Fruit fly (Drosophila melanogaster) whole organism, embryonic: Measurements from ENCODE around the gene Syp.

Source experiments
- CG10565 ChIP-seq: fragments of 200-800 bp; sonication (Bioruptor generic); optimal IDR thresholded peaks from 3 replicates; lab custom pipeline; 2016; ENCODE audit warnings: missing biosample characterization, mild to moderate bottlenecking, missing genetic modification characterization
- CG11247 ChIP-seq: fragments of 200-800 bp; sonication (Bioruptor generic); IDR thresholded peaks from 2 replicates; pipeline ENCODE4 v1.3.6; 2022; ENCODE audit warnings: missing biosample characterization, missing genetic modification characterization
- CG12744 ChIP-seq: fragments of 200-800 bp; sonication (Bioruptor generic); optimal IDR thresholded peaks from 2 replicates; lab custom pipeline; 2016; ENCODE audit warnings: missing biosample characterization, missing genetic modification characterization
- CG15269 ChIP-seq: fragments of 200-800 bp; sonication (Bioruptor generic); optimal IDR thresholded peaks from 2 replicates; lab custom pipeline; 2018; ENCODE audit warnings: missing biosample characterization, mild to moderate bottlenecking, missing genetic modification characterization, moderate library complexity
- CG15514 ChIP-seq: fragments of 200-800 bp; sonication (Bioruptor generic); optimal IDR thresholded peaks from 3 replicates; lab custom pipeline; 2017; ENCODE audit warnings: missing biosample characterization, missing genetic modification characterization, mild to moderate bottlenecking, moderate library complexity, missing genetic modification reagents
- CG15696 ChIP-seq: fragments of 200-800 bp; sonication (Bioruptor generic); optimal IDR thresholded peaks from 2 replicates; lab custom pipeline; 2019; ENCODE audit warnings: missing biosample characterization, mild to moderate bottlenecking, missing genetic modification characterization, moderate library complexity
- CG30020 ChIP-seq: fragments of 200-800 bp; optimal IDR thresholded peaks from 2 replicates; lab custom pipeline; 2019; ENCODE audit warnings: missing biosample characterization, mild to moderate bottlenecking, missing genetic modification characterization, moderate library complexity
- CG34376 ChIP-seq: fragments of 200-800 bp; sonication (Bioruptor generic); optimal IDR thresholded peaks from 2 replicates; lab custom pipeline; 2018; ENCODE audit warnings: missing biosample characterization, mild to moderate bottlenecking, missing genetic modification characterization
- CG4424 ChIP-seq: fragments of 200-800 bp; sonication (Bioruptor generic); optimal IDR thresholded peaks from 3 replicates; lab custom pipeline; 2016; ENCODE audit warnings: missing biosample characterization, missing genetic modification characterization
- CG6254 ChIP-seq: fragments of 200-800 bp; sonication (Bioruptor generic); optimal IDR thresholded peaks from 3 replicates; lab custom pipeline; 2017; ENCODE audit warnings: mild to moderate bottlenecking, missing biosample characterization, missing genetic modification reagents, missing genetic modification characterization
- CG6813 ChIP-seq: fragments of 200-800 bp; sonication (Bioruptor generic); optimal IDR thresholded peaks from 2 replicates; lab custom pipeline; 2017; ENCODE audit warnings: missing biosample characterization, missing genetic modification characterization, mild to moderate bottlenecking, moderate library complexity, missing genetic modification reagents
- CG7987 ChIP-seq: fragments of 200-800 bp; sonication (Bioruptor generic); optimal IDR thresholded peaks from 2 replicates; lab custom pipeline; 2018; ENCODE audit warnings: missing biosample characterization, mild to moderate bottlenecking, missing genetic modification characterization, moderate library complexity
- Dll ChIP-seq: fragments of 200-800 bp; sonication (Bioruptor generic); IDR thresholded peaks from 4 replicates; pipeline ENCODE4 v1.3.6; 2022; ENCODE audit warnings: missing biosample characterization, missing genetic modification characterization; ENCODE audit not compliant: partially characterized antibody
- Drgx ChIP-seq: fragments of 200-800 bp; sonication (Bioruptor generic); IDR thresholded peaks from 2 replicates; pipeline ENCODE4 v1.3.6; 2022; ENCODE audit warnings: missing biosample characterization, missing genetic modification characterization
- E2f2 ChIP-seq: fragments of 200-800 bp; sonication (Bioruptor generic); IDR thresholded peaks from 2 replicates; pipeline ENCODE4 v1.3.6; 2022; ENCODE audit warnings: missing biosample characterization, missing genetic modification characterization
- Eip74EF ChIP-seq, 2 experiments: fragments of 200-800 bp in 1 of 2; fragments of >200 bp in 1 of 2; sonication (Bioruptor generic) in 1 of 2; optimal IDR thresholded peaks; 2 replicates each; lab custom pipeline; 2017 to 2019; ENCODE audit warnings: missing biosample characterization in 2 of 2, missing genetic modification characterization in 2 of 2, mild to moderate bottlenecking in 1 of 2, moderate library complexity in 1 of 2
- Fer2 ChIP-seq: fragments of 200-800 bp; sonication (Bioruptor generic); optimal IDR thresholded peaks from 2 replicates; lab custom pipeline; 2018; ENCODE audit warnings: missing biosample characterization, mild to moderate bottlenecking, missing genetic modification characterization, moderate library complexity
- GATAe ChIP-seq: fragments of 200-800 bp; sonication (Bioruptor generic); conservative IDR thresholded peaks from 2 replicates; pipeline ENCODE4 v1.3.6; 2022; ENCODE audit warnings: missing biosample characterization, missing genetic modification characterization
- Gug ChIP-seq: fragments of 200-800 bp; sonication (Bioruptor generic); IDR thresholded peaks from 4 replicates; pipeline ENCODE4 v1.3.6; 2022; ENCODE audit warnings: missing biosample characterization, missing genetic modification characterization
- H15 ChIP-seq: fragments of 200-800 bp; sonication (Bioruptor generic); IDR thresholded peaks from 3 replicates; pipeline ENCODE4 v1.3.6; 2022; ENCODE audit warnings: missing biosample characterization, missing genetic modification characterization
- HLH4C ChIP-seq: fragments of 200-800 bp; sonication (Bioruptor generic); IDR thresholded peaks from 3 replicates; pipeline ENCODE4 v1.3.6; 2022; ENCODE audit warnings: missing biosample characterization, missing genetic modification characterization; ENCODE audit not compliant: partially characterized antibody
- Hand ChIP-seq: fragments of 200-800 bp; sonication (Bioruptor generic); optimal IDR thresholded peaks from 2 replicates; lab custom pipeline; 2017; ENCODE audit warnings: mild to moderate bottlenecking, missing biosample characterization, missing genetic modification reagents, missing genetic modification characterization
- Hey ChIP-seq: fragments of 200-800 bp; sonication (Bioruptor generic); optimal IDR thresholded peaks from 3 replicates; lab custom pipeline; 2018; ENCODE audit warnings: missing biosample characterization, mild to moderate bottlenecking, missing genetic modification characterization
- Mad ChIP-seq: fragments of 200-800 bp; sonication (Bioruptor generic); optimal IDR thresholded peaks from 2 replicates; lab custom pipeline; 2016; ENCODE audit warnings: missing biosample characterization, missing genetic modification characterization
- NC2β ChIP-seq: fragments of 200-800 bp; sonication (Bioruptor generic); optimal IDR thresholded peaks from 2 replicates; lab custom pipeline; 2016; ENCODE audit warnings: missing biosample characterization, missing genetic modification characterization
- Neu2 ChIP-seq: fragments of 200-800 bp; sonication (Bioruptor generic); optimal IDR thresholded peaks from 3 replicates; lab custom pipeline; 2016; ENCODE audit warnings: missing biosample characterization, missing genetic modification characterization, borderline replicate concordance
- Trl ChIP-seq, 3 experiments: fragments of >200 bp in 2 of 3; fragments of 200-800 bp in 1 of 3; sonication (Bioruptor generic) in 1 of 3; optimal IDR thresholded peaks; 2 replicates in 1 of 3; 3 replicates in 2 of 3; lab custom pipeline; 2016 to 2017; ENCODE audit warnings: missing biosample characterization in 1 of 3, missing genetic modification characterization in 1 of 3
- Xrp1 ChIP-seq: fragments of 200-800 bp; sonication (Bioruptor generic); IDR thresholded peaks from 2 replicates; pipeline ENCODE4 v1.3.6; 2022; ENCODE audit warnings: missing biosample characterization, missing genetic modification characterization
- ato ChIP-seq: fragments of 200-800 bp; sonication (Bioruptor generic); IDR thresholded peaks from 2 replicates; pipeline ENCODE4 v1.3.6; 2022; ENCODE audit warnings: missing biosample characterization, missing genetic modification characterization; ENCODE audit not compliant: partially characterized antibody
- bbx ChIP-seq: fragments of 200-800 bp; sonication (Bioruptor generic); IDR thresholded peaks from 2 replicates; pipeline ENCODE4 v1.3.6; 2022; ENCODE audit warnings: missing biosample characterization, missing genetic modification characterization; ENCODE audit not compliant: partially characterized antibody
- cato ChIP-seq: fragments of 200-800 bp; sonication (Bioruptor generic); optimal IDR thresholded peaks from 2 replicates; lab custom pipeline; 2016; ENCODE audit warnings: missing biosample characterization, missing genetic modification characterization, borderline replicate concordance
- chm ChIP-seq: fragments of 200-800 bp; sonication (Bioruptor generic); IDR thresholded peaks from 2 replicates; pipeline ENCODE4 v1.3.6; 2022; ENCODE audit warnings: missing biosample characterization, missing genetic modification characterization
- dmrt99B ChIP-seq: fragments of 200-800 bp; sonication (Bioruptor generic); optimal IDR thresholded peaks from 2 replicates; lab custom pipeline; 2018; ENCODE audit warnings: missing biosample characterization, mild to moderate bottlenecking, missing genetic modification characterization, moderate library complexity
- fu2 ChIP-seq: fragments of 200-800 bp; sonication (Bioruptor generic); optimal IDR thresholded peaks from 2 replicates; lab custom pipeline; 2016; ENCODE audit warnings: missing biosample characterization, missing genetic modification characterization
- ham ChIP-seq: fragments of 200-800 bp; sonication (Bioruptor generic); IDR thresholded peaks from 2 replicates; pipeline ENCODE4 v1.3.6; 2022; ENCODE audit warnings: missing biosample characterization, missing genetic modification characterization
- ind ChIP-seq: fragments of 200-800 bp; sonication (Bioruptor generic); optimal IDR thresholded peaks from 3 replicates; lab custom pipeline; 2016; ENCODE audit warnings: missing biosample characterization, missing genetic modification characterization
- jigr1 ChIP-seq: fragments of 200-800 bp; sonication (Bioruptor generic); IDR thresholded peaks from 3 replicates; pipeline ENCODE4 v1.3.6; 2022; ENCODE audit warnings: missing biosample characterization, missing genetic modification characterization
- kni ChIP-seq: fragments of 200-800 bp; sonication (Bioruptor generic); optimal IDR thresholded peaks from 3 replicates; lab custom pipeline; 2017; ENCODE audit warnings: mild to moderate bottlenecking, missing biosample characterization, missing genetic modification reagents, missing genetic modification characterization
- lilli ChIP-seq: fragments of 200-800 bp; sonication (Bioruptor generic); optimal IDR thresholded peaks from 3 replicates; lab custom pipeline; 2016; ENCODE audit warnings: missing biosample characterization, missing genetic modification characterization
- nom ChIP-seq: fragments of 200-800 bp; sonication (Bioruptor generic); optimal IDR thresholded peaks from 2 replicates; lab custom pipeline; 2017; ENCODE audit warnings: missing biosample characterization, missing genetic modification characterization, mild to moderate bottlenecking, moderate library complexity, missing genetic modification reagents
- oc ChIP-seq: fragments of 200-800 bp; sonication (Bioruptor generic); optimal IDR thresholded peaks from 2 replicates; lab custom pipeline; 2018; ENCODE audit warnings: missing biosample characterization, mild to moderate bottlenecking, missing genetic modification characterization, moderate library complexity
- odd ChIP-seq: fragments of 200-800 bp; sonication (Bioruptor generic); optimal IDR thresholded peaks from 2 replicates; lab custom pipeline; 2017; ENCODE audit warnings: missing biosample characterization, mild to moderate bottlenecking, missing genetic modification characterization
- org-1 ChIP-seq: fragments of 200-800 bp; sonication (Bioruptor generic); optimal IDR thresholded peaks from 2 replicates; lab custom pipeline; 2017; ENCODE audit warnings: missing biosample characterization, missing genetic modification characterization
- pfk ChIP-seq: fragments of 200-800 bp; sonication (Bioruptor generic); optimal IDR thresholded peaks from 2 replicates; lab custom pipeline; 2018; ENCODE audit warnings: missing biosample characterization, mild to moderate bottlenecking, missing genetic modification characterization, moderate library complexity
- ro ChIP-seq: fragments of 200-800 bp; sonication (Bioruptor generic); IDR thresholded peaks from 2 replicates; pipeline ENCODE4 v1.3.6; 2022; ENCODE audit warnings: missing biosample characterization, missing genetic modification characterization
- tll ChIP-seq, 2 experiments: fragments of 200-800 bp in 1 of 2; fragments of >200 bp in 1 of 2; sonication (Bioruptor generic) in 1 of 2; optimal IDR thresholded peaks; 2 replicates each; lab custom pipeline; 2017 to 2019; ENCODE audit warnings: missing biosample characterization in 2 of 2, missing genetic modification characterization in 2 of 2, mild to moderate bottlenecking in 1 of 2, moderate library complexity in 1 of 2
- ttk ChIP-seq: fragments of 200-800 bp; sonication (Bioruptor generic); IDR thresholded peaks from 2 replicates; pipeline ENCODE4 v2.1.2; 2022; ENCODE audit warnings: missing biosample characterization, missing genetic modification characterization
- zf30C ChIP-seq: fragments of 200-800 bp; sonication (Bioruptor generic); optimal IDR thresholded peaks from 3 replicates; lab custom pipeline; 2018; ENCODE audit warnings: missing biosample characterization, mild to moderate bottlenecking, missing genetic modification characterization

Gene Syp

DNA sequence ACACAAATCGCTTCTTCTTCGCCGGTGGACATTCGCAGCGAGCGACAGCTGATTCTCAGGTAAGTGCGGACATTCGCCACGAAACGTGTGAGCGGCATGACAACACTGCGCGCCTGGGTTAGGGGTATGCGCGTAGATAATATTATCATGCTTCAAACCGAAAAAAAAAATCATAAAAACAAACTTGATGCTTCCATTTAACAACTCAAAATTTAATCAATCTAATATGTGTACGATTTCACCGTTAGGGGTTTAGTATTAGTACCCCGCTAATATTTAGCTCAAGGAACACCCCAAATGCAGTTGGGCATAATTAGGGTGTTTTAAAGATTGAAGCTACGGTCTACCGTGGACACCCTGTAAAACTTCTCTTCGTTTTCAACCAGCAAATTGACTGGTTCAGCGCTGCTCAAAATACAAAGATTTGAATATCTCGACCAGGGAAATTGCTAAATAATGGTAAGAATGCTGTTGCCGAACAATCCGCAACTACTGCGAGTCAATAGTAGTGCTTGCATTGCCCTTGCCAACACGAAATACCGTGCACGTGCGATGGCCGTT lies 65.4 kb downstream of the Syp start, which contains the start of the genes CG17271 and RpS20 (continued):
- no peak for TF ChIP-seq zf30C (GFP tag; lab: Kevin White, UChicago)
- TF ChIP-seq org-1, result peak; percentile 86
- TF ChIP-seq lilli (GFP tag; lab: Kevin White, UChicago), result peak; percentile 97
- TF ChIP-seq NC2β (GFP tag; lab: Kevin White, UChicago), result peak; percentile 96
- TF ChIP-seq CG12744 (GFP tag; lab: Kevin White, UChicago), result peak; percentile 88
- TF ChIP-seq CG15269, result peak; percentile 83
- peak; percentile 14 to 67 for TF ChIP-seq tll (GFP tag; optimal IDR thresholded peaks at IDR 0.05; lab: Kevin White, UChicago)
- peak; percentile 67 for TF ChIP-seq odd (GFP tag; lab: Kevin White, UChicago)
- TF ChIP-seq pfk (GFP tag; lab: Kevin White, UChicago), result peak; percentile 48
- peak in 1 of 2 experiments; percentile 68 for TF ChIP-seq Eip74EF (GFP tag; optimal IDR thresholded peaks at IDR 0.05; lab: Kevin White, UChicago)
- peak; percentile 93 for TF ChIP-seq CG4424 (GFP tag; lab: Kevin White, UChicago)
- peak; percentile 73 for TF ChIP-seq GATAe (GFP tag; lab: Robert Waterston, UW)
- 0 out of 3 replicates have a peak, but pooled peaks have one; percentile 41 for TF ChIP-seq jigr1 (GFP tag; lab: Robert Waterston, UW)
- TF ChIP-seq cato (GFP tag; lab: Kevin White, UChicago), result peak; percentile 86
- peak; percentile 91 for TF ChIP-seq H15 (GFP tag; lab: Robert Waterston, UW)
- TF ChIP-seq ato (GFP tag; lab: Robert Waterston, UW), result no peak
- TF ChIP-seq bbx, result 0 out of 2 replicates have a peak, but pooled peaks have one; percentile 18
- TF ChIP-seq Xrp1 (GFP tag; lab: Robert Waterston, UW), result peak; percentile 92
- peak; percentile 84 for TF ChIP-seq CG11247 (GFP tag; lab: Robert Waterston, UW)
- peak; percentile 94 for TF ChIP-seq CG15514 (GFP tag; lab: Kevin White, UChicago)
- peak; percentile 91 for TF ChIP-seq Gug
- TF ChIP-seq CG6254 (GFP tag; lab: Kevin White, UChicago), result peak; percentile 100
- TF ChIP-seq Drgx (GFP tag; lab: Robert Waterston, UW), result peak; percentile 85
- TF ChIP-seq Dll (GFP tag; lab: Robert Waterston, UW), result no peak
- TF ChIP-seq CG30020 (tag; lab: Kevin White, UChicago), result peak; percentile 85
- peak; percentile 59 for TF ChIP-seq Hand (GFP tag; lab: Kevin White, UChicago)
- peak; percentile 81 for TF ChIP-seq dmrt99B (tag; lab: Kevin White, UChicago)
- TF ChIP-seq kni, result peak; percentile 63
- TF ChIP-seq ttk (GFP tag; lab: Robert Waterston, UW), result peak; percentile 89
- TF ChIP-seq CG15696 (tag; lab: Kevin White, UChicago), result peak; percentile 85
- TF ChIP-seq CG34376 (GFP tag; lab: Kevin White, UChicago), result peak; percentile 90
- peak; percentile 73 for TF ChIP-seq E2f2 (GFP tag; lab: Robert Waterston, UW)
- peak; percentile 83 for TF ChIP-seq chm
- TF ChIP-seq ind (GFP tag; lab: Kevin White, UChicago), result peak; percentile 95
- peak; percentile 57 for TF ChIP-seq CG10565 (GFP tag; lab: Kevin White, UChicago)
- TF ChIP-seq oc (tag; lab: Kevin White, UChicago), result peak; percentile 75
- TF ChIP-seq CG7987, result peak; percentile 76
- TF ChIP-seq Fer2 (tag; lab: Kevin White, UChicago), result peak; percentile 85
- peak; percentile 52 for TF ChIP-seq CG6813 (GFP tag; lab: Kevin White, UChicago)
- TF ChIP-seq Neu2 (GFP tag; lab: Kevin White, UChicago), result peak; percentile 77
- peak; percentile 51 for TF ChIP-seq Hey (tag; lab: Kevin White, UChicago)
- peak; percentile 94 for TF ChIP-seq Mad (GFP tag; lab: Kevin White, UChicago)
- TF ChIP-seq HLH4C, result no peak
- TF ChIP-seq ro (GFP tag; lab: Robert Waterston, UW), result peak; percentile 72
- 0 out of 2 replicates have a peak, but pooled peaks have one; percentile 34 for TF ChIP-seq ham (GFP tag; lab: Robert Waterston, UW)
- no peak for TF ChIP-seq Trl (optimal IDR thresholded peaks at IDR 0.05; lab: Kevin White, UChicago)
- TF ChIP-seq Trl (GFP tag; optimal IDR thresholded peaks at IDR 0.05; lab: Kevin White, UChicago), result peak; percentile 97
- TF ChIP-seq nom, result peak; percentile 75
- peak; percentile 94 for TF ChIP-seq fu2 (GFP tag; lab: Kevin White, UChicago)
